Fruit fly (Drosophila melanogaster): ENCODE data around the gene CG9399.

DNA sequence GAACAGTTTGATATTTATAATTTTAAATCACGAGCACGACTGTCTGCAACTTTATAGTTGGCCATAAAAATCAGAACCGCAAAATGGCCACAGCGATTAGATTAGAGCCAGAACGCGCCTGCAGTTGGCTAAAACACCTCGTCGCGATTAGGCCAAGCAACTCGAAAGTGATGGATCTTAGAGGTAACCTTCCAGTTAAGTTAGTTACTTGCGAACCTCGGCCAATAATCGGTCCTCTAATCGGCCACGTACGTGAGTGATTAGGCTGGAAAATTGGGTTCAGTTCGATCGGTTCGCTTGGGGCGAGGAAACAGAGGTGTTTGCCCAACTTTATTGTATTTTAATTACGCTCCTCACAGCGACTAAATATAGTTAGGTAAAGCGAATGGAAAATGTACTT is 46.3 kb upstream of the CG9399 start:
- TF ChIP-seq C15 (GFP tag; IDR thresholded peaks at IDR 0.05), result no peak
- no peak for TF ChIP-seq CG11695 (GFP tag; IDR thresholded peaks at IDR 0.05)
- TF ChIP-seq Pdp1 (GFP tag; optimal IDR thresholded peaks at IDR 0.05), result no peak
- no peak for TF ChIP-seq CG9727 (GFP tag; optimal IDR thresholded peaks at IDR 0.05)
- no peak for TF ChIP-seq Poxn (GFP tag; IDR thresholded peaks at IDR 0.05)
- TF ChIP-seq insv (GFP tag; optimal IDR thresholded peaks at IDR 0.05), result no peak
- TF ChIP-seq toy (GFP tag; IDR thresholded peaks at IDR 0.05), result no peak
- TF ChIP-seq shn (GFP tag; optimal IDR thresholded peaks at IDR 0.05), result no peak

Data from whole organism, embryonic.